Worm (Caenorhabditis elegans) whole organism, L4/young adult: ENCODE measurements around the gene F01G10.9.
A peak's percentile ranks its signal among the peaks of the same experiment; 100 is the strongest.

ENCODE experiments used
- W03F9.2 ChIP-seq: fragments of 150-350 bp; optimal IDR thresholded peaks from 2 replicates; lab custom pipeline; 2014; ENCODE audit warnings: missing biosample characterization, missing genetic modification characterization
- dao-5 ChIP-seq: sonication (generic microtip); optimal IDR thresholded peaks from 2 replicates; lab custom pipeline; 2016; ENCODE audit warnings: missing genotype, missing genetic modification characterization, moderate library complexity, missing compliant biosample characterization
- him-1 ChIP-seq: sonication (generic microtip); optimal IDR thresholded peaks from 2 replicates; lab custom pipeline; 2016; ENCODE audit warnings: missing genotype, missing genetic modification reagents, missing genetic modification characterization, missing compliant biosample characterization

F01G10.9 gene

DNA sequence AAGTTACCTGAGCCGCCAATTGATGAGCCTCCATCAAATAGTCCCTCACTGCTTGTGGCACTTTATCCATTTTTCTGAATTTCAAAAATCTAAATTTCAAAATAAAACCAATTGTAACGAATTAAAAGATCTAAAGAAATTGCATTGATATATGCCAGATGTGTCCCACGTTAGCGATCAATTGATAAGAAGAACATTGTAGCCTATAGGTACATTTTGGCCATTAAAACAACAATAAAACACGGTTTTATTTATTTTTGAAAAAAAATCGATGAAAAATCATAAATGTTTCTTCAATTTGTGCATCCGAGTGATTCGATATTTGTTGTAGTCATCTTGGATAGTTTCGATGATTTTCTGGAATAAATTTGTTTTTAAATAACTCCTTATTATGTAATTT is 20.4 kb downstream of the F01G10.9 start, which contains the start of gene ech-8:
ech-8 (minus strand) TSS at position 132 of the 400 bp plus-strand sequence.
- TF ChIP-seq W03F9.2 (tag; lab: Kevin White, UChicago) (no peak), dao-5 (tag; lab: Kevin White, UChicago) (no peak), him-1 (tag; lab: Kevin White, UChicago) (no peak)

DNA sequence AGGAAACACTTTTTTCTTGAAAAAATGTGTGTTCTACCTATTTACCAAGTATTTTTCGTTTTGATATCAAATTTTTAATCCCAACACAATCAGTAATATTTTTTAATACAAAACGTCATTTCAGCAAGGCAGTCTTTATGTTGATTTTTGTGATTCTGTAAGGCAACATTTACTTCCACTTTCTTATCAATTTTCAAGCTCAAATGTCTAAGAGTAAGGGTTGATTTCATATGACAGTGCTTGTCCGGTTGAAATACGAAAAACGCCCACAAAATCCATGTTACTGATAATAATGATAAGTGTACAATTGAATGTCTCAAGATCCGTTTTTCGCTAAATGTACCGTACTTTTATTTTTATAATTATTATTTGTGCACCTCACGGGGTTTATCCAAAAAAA is 23.4 kb downstream of the F01G10.9 start:
- TF ChIP-seq W03F9.2 (tag; lab: Kevin White, UChicago) (no peak), dao-5 (tag; lab: Kevin White, UChicago) (no peak), him-1 (tag; lab: Kevin White, UChicago) (no peak)

DNA sequence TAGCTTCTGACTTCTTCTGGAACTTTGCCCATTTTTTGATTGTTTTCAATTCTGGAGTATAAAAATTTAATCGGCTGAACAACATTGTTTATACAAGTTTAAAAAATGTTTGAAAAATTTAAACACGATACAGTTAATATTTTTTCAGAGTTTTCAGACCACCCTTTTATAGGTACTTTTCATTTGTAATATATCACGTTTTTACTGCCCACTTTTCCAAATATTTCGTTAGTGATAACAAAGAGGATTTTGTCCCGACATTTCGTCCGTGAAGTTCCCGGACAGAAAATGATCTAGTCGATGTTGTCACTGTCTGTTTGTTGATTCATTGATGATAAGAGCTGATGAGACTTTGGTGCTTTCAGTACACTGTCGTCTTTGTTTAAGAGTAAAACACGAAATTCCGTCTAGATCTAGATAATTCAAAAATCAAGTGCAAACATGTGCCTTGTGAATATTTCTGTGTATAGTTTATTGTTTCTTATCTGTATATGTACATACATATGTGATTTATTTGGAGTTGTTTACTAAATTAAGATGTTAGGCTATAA is 24.1 kb downstream of the F01G10.9 start, which contains the start of gene ech-9:
ech-9 (minus strand) TSS at position 51 of the 551 bp plus-strand sequence.
- TF ChIP-seq W03F9.2 (tag; lab: Kevin White, UChicago) (no peak), him-1 (tag; lab: Kevin White, UChicago) (no peak), dao-5 (tag; lab: Kevin White, UChicago) (no peak)

DNA sequence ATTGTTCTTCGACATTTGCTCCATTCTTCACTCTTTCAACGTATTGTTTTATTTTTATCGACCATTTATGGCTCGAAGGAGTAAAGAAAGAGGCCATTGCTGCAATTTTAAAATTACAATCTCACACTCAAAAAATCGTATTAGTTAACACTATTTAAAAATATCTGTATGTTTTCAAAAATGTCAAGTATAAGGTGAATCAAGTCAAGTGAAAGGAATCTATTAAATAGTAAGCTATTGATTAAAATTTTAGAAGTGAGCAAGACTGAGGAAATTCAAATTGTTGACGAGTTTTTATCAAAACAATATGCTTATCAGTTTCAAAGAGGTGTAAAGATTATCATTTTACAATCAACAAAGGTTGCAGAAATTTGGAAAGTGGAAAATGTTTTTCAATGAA is 27.0 kb downstream of the F01G10.9 start, which contains the start of gene F01G10.4:
F01G10.4 (minus strand) TSS at position 101 of the 400 bp plus-strand sequence.
- TF ChIP-seq dao-5 (tag; lab: Kevin White, UChicago) (no peak), him-1 (tag; lab: Kevin White, UChicago) (no peak), W03F9.2 (tag; lab: Kevin White, UChicago) (no peak)

DNA sequence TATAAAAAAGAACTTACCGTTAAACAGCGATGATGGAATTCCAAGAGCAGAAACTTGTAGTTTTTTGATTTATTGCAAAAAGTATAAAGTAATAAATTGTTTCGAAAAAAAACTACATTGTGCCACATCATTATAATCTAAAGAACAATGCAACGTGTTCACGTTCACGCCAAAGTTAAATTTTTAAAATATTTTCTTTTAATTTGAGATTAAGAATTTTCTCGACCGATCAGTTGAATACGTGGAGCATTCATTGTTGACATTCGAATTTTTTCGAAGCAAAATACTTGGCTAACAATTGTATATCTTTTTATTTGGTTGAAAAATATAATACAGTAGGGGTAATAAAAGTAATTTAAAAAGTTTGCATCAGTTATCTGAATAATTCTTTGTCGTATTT is 28.5 kb downstream of the F01G10.9 start, which contains the start of gene F01G10.5:
F01G10.5 (minus strand) TSS at position 101 of the 400 bp plus-strand sequence.
- no peak for TF ChIP-seq W03F9.2 (tag; lab: Kevin White, UChicago)
- TF ChIP-seq him-1 (tag; lab: Kevin White, UChicago), result no peak
- TF ChIP-seq dao-5 (tag; lab: Kevin White, UChicago), result no peak

DNA sequence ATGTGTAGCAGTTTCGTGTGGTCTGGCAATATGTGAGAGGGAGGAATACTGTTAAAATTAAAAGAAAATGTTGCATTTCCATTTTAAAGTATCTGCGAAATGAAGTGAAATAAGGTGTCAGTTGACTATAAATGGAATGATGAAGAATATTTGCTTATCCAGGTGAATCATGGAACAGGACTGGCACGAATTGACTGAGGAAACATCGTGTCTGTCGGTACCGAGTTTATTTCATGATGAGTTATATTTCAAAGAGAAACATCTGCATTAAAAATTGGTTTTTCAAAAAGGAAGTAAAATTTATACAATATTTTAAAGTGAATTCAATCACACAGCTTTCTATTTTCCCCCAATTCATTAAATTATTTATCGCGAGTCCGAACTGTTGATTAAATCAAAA is 31.9 kb downstream of the F01G10.9 start, which contains the start of gene F01G10.6:
F01G10.6 (minus strand) TSS at position 101 of the 400 bp plus-strand sequence.
- TF ChIP-seq him-1 (tag; lab: Kevin White, UChicago) (no peak), W03F9.2 (tag; lab: Kevin White, UChicago) (no peak), dao-5 (tag; lab: Kevin White, UChicago) (no peak)

DNA sequence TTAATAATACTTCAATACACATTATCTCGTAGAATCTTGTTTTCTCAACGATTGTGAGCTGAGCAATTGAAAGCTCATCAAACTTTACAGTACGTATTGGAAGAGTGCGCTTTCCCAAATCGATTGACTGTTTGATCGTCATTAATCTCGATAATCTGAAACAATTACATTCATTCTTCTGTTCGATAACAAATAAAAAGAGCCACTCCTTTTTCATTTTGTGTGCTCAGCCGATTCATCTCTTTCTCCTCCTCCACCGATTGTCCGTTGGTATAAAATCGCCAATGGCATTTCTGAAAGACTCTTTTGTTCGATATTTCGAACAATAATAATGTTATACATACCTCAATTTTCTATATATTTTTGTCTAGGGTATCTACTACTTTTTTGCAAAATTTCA is 35.7 kb downstream of the F01G10.9 start, which contains the start of gene nas-12:
nas-12 (plus strand) TSS at position 301 of the 400 bp plus-strand sequence.
- no peak for TF ChIP-seq dao-5 (tag; lab: Kevin White, UChicago)
- no peak for TF ChIP-seq W03F9.2 (tag; lab: Kevin White, UChicago)
- no peak for TF ChIP-seq him-1 (tag; lab: Kevin White, UChicago)

DNA sequence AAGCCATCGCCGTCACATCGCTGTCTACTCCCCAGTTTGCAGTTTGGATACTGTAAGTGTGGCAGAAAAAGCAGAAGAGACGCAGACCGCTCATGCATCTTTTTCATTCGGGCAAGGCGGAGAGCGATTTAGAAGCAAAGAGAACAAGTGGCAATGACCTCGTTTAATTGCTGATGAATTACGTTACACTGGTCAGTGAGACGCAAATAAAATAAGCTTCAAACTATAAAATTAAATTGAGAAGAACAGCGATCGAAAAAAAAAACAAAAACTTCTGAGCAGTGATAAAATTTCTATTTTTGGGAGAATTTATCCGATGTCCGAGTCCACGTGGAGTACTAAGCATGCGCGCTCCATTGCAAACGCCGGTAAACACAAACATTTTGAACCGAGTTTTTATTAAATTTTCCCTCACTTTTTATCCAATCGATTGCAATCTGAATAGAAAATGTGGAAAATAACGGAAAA is 37.3 kb downstream of the F01G10.9 start, which contains the start of gene C24F3.2:
C24F3.2 (plus strand) TSS at position 418 of the 468 bp plus-strand sequence.
- TF ChIP-seq dao-5 (tag; lab: Kevin White, UChicago) (no peak), him-1 (tag; lab: Kevin White, UChicago) (peak; percentile 7), W03F9.2 (tag; lab: Kevin White, UChicago) (no peak)

DNA sequence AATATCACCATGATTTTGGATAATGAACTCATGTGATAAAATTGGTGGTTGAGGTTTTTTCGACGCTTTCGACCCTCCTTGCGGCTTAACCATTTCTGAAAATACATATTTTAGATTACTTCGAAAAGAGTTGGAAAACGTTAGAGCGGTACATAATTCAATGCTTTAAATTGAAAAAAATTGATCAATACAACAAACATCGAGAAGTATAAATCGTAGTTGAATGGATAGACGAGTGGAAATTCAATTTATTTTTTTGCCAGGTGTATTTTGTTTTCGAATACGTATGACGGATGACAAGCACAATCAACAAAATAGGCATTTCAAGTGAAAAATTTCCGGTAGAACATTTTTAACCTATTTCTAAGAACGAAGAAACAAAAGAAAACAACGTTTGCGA is 38.3 kb downstream of the F01G10.9 start, which contains the start of gene tram-1:
tram-1 (minus strand) TSS at position 101 of the 400 bp plus-strand sequence.
- TF ChIP-seq him-1 (tag; lab: Kevin White, UChicago) (no peak), dao-5 (tag; lab: Kevin White, UChicago) (no peak), W03F9.2 (tag; lab: Kevin White, UChicago) (no peak)

DNA sequence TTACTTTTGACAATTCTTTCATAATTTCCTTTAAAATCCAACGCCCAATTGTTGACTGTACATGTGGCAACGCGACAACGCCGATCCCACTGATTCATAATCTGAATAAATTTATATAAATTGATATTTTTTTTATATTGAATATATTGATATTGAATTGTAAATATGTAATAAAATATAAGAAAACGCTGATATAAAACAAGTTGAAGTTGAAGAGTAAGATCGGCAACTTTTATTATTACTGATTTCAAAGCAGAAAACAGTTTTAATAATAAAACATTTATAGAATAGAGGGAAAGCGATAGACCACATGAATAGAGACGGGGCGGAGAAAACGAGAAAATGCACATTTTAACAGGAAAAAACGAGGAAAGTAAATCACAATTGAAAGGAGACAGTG is 40.2 kb downstream of the F01G10.9 start, which contains the start of gene qns-1:
qns-1 (minus strand) TSS at position 101 of the 400 bp plus-strand sequence.
- TF ChIP-seq him-1 (tag; lab: Kevin White, UChicago), result no peak
- TF ChIP-seq dao-5 (tag; lab: Kevin White, UChicago), result no peak
- no peak for TF ChIP-seq W03F9.2 (tag; lab: Kevin White, UChicago)

DNA sequence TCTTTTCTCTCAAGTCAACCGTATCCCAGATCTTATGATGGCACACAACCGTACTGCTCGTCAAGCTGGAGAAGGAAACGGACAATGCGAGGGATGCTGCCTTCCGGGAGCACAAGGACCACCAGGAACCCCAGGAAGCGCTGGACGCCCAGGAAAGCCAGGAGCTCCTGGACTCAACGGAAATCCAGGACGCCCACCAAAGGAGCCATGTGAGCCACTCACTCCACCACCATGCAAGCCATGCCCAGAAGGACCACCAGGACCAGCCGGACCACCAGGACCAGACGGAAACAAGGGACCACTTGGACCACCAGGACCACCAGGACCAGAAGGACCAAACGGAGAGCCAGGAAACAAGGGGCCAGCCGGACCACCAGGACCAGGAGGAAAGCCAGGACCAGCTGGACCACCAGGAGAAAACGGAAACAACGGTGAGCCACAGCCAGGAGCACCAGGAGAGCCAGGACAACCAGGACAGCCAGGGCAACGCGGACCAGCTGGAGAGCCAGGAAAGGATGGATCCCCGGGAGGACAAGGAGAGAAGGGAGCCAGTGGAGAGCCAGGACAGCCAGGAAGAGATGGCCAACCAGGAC is 42.7 kb downstream of the F01G10.9 start:
- no peak for TF ChIP-seq W03F9.2 (tag; lab: Kevin White, UChicago)
- no peak for TF ChIP-seq dao-5 (tag; lab: Kevin White, UChicago)
- no peak for TF ChIP-seq him-1 (tag; lab: Kevin White, UChicago)

DNA sequence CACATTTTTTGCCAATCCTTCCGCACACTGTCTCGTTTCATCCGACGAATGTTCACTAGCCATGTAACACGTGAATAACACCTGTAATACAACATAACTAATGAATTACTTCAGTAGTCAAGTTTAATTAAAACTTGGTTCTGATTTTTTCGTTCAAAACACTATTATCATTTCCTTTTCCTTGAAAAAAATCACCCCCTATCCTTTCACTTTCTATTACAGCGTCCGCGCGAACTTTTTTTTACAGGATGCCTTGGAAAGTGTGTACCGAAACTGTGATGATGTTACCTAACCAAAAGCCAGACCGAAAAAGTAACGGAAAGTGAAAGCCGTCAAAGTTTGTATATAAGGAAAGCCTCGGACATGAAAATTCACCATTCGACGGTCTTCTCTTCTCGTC is 43.4 kb downstream of the F01G10.9 start, which contains the start of gene col-124:
col-124 (plus strand) TSS at position 374 of the 400 bp plus-strand sequence.
- no peak for TF ChIP-seq W03F9.2 (tag; lab: Kevin White, UChicago)
- no peak for TF ChIP-seq dao-5 (tag; lab: Kevin White, UChicago)
- no peak for TF ChIP-seq him-1 (tag; lab: Kevin White, UChicago)

DNA sequence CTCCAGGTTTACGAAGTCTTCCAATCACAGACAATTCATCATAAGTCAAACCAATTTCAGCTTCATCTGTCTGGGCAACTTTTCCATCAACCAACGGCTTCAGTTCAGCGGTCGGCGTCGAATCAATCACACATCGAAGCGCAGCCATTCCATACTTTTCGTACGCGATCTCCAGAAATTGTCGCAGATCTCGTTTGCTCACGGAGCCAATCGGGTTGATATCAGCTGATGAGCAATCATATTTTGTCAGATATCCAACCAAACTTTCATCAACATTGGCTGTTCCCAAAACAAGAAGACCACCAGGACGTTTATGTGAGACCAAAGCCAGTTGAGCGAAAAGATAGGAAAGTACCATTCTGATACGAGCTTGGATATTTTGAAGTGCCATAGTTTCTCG is 44.1 kb downstream of the F01G10.9 start:
- TF ChIP-seq dao-5 (tag; lab: Kevin White, UChicago) (no peak), him-1 (tag; lab: Kevin White, UChicago) (no peak), W03F9.2 (tag; lab: Kevin White, UChicago) (no peak)
